Worm (Caenorhabditis elegans) whole organism, L2 larva: ENCODE data around the gene F58B3.6.

Experiments used
- C34F6.9 ChIP-seq: fragments of 150-350 bp; optimal IDR thresholded peaks from 2 replicates; lab custom pipeline; 2014; ENCODE audit warnings: missing biosample characterization, missing genetic modification characterization
- Y55F3AM.14 ChIP-seq: fragments of 200-800 bp; sonication (Bioruptor generic); optimal IDR thresholded peaks from 2 replicates; lab custom pipeline; 2018; ENCODE audit warnings: mild to moderate bottlenecking, missing genetic modification characterization, missing compliant biosample characterization
- aly-2 ChIP-seq: fragments of 150-350 bp; optimal IDR thresholded peaks from 2 replicates; lab custom pipeline; 2014; ENCODE audit warnings: missing biosample characterization, missing genetic modification characterization
- blmp-1 ChIP-seq: sonication (generic microtip); optimal IDR thresholded peaks from 2 replicates; lab custom pipeline; 2017; ENCODE audit warnings: missing genetic modification characterization, mild to moderate bottlenecking, missing compliant biosample characterization, antibody characterized with exemption, moderate library complexity; ENCODE audit not compliant: insufficient read depth
- dmd-4 ChIP-seq: sonication (generic microtip); optimal IDR thresholded peaks from 2 replicates; lab custom pipeline; 2017; ENCODE audit warnings: missing biosample characterization, missing genetic modification characterization
- egl-27 ChIP-seq: sonication (generic microtip); optimal IDR thresholded peaks from 3 replicates; lab custom pipeline; 2017; ENCODE audit warnings: missing biosample characterization, missing genetic modification reagents, missing genetic modification characterization
- lin-13 ChIP-seq: fragments of 150-350 bp; optimal IDR thresholded peaks from 2 replicates; lab custom pipeline; 2014; ENCODE audit warnings: missing biosample characterization, missing genetic modification reagents, missing genetic modification characterization
- lsy-2 ChIP-seq, 2 experiments: fragments of 150-350 bp in 1 of 2; sonication (generic microtip) in 1 of 2; optimal IDR thresholded peaks; 2 replicates each; lab custom pipeline; 2014 to 2017; ENCODE audit warnings: missing biosample characterization in 2 of 2, missing genetic modification characterization in 2 of 2
- nhr-11 ChIP-seq: fragments of 150-350 bp; optimal IDR thresholded peaks from 2 replicates; lab custom pipeline; 2014; ENCODE audit warnings: missing biosample characterization, missing genetic modification characterization
- snpc-4 ChIP-seq: fragments of 150-350 bp; optimal IDR thresholded peaks from 2 replicates; lab custom pipeline; 2014; ENCODE audit warnings: missing biosample characterization, missing genetic modification characterization
- zag-1 ChIP-seq: fragments of 150-350 bp; optimal IDR thresholded peaks from 2 replicates; lab custom pipeline; 2014; ENCODE audit warnings: missing biosample characterization, missing genetic modification characterization
- ztf-4 ChIP-seq: fragments of 150-350 bp; optimal IDR thresholded peaks from 2 replicates; lab custom pipeline; 2014; ENCODE audit warnings: missing biosample characterization, missing genetic modification characterization

ce11 chrIV:11623060-11623459 lies 13.4 kb upstream of the F58B3.6 start, which contains the start of gene lys-4:
- TF ChIP-seq blmp-1 (tag; lab: Kevin White, UChicago) (no peak), Y55F3AM.14 (no peak), C34F6.9 (tag; lab: Kevin White, UChicago) (no peak), ztf-4 (tag; lab: Kevin White, UChicago) (no peak), zag-1 (no peak), egl-27 (tag; lab: Kevin White, UChicago) (no peak), lin-13 (GFP tag; lab: Kevin White, UChicago) (no peak), dmd-4 (tag; lab: Kevin White, UChicago) (no peak), snpc-4 (tag; lab: Kevin White, UChicago) (no peak), nhr-11 (tag; lab: Kevin White, UChicago) (no peak), aly-2 (no peak), lsy-2 (tag; optimal IDR thresholded peaks at IDR 0.05; lab: Kevin White, UChicago) (no peak)
